Fruit fly (Drosophila melanogaster): ENCODE results near the gene ash2.

Gene ash2

DNA sequence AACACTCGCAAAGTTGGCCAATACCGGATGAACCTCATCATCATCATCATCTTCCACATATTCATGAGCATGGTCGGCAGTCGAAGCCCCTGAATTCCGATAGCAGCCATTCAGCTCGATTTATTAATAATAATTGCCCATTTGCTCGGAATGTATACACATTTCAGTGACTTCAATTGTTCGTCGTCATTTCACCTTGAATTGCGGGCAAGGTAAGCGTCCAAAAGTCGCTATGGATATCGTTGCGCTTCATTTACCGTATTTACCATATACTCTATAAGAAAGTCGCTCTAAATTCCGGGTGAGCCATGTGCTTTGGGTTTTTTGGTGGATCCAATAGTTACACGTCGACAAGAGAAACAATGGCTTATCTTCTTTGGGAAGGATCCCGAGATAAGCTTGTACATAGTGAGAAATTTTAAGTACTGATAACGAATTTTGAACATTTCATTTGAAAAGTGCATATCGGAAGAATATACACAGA lies 23.9 kb upstream of the ash2 start (continued):
- TF ChIP-seq Dll (GFP tag; IDR thresholded peaks at IDR 0.05; ENCODE audit: partially characterized antibody) = no peak
- no peak for TF ChIP-seq TFAM (GFP tag; optimal IDR thresholded peaks at IDR 0.05)
- no peak for TF ChIP-seq schlank (tag; optimal IDR thresholded peaks at IDR 0.05)
- no peak for TF ChIP-seq CG18011 (GFP tag; optimal IDR thresholded peaks at IDR 0.05)
- TF ChIP-seq CG1832 (GFP tag; optimal IDR thresholded peaks at IDR 0.05) = no peak
- TF ChIP-seq br (optimal IDR thresholded peaks at IDR 0.05) = no peak
- peak; percentile 45 for TF ChIP-seq CG12391 (tag; optimal IDR thresholded peaks at IDR 0.05)
- no peak for TF ChIP-seq CG6854 (GFP tag; optimal IDR thresholded peaks at IDR 0.05)
- TF ChIP-seq CG10321 (GFP tag; IDR thresholded peaks at IDR 0.05) = no peak
- TF ChIP-seq Atf-2 (GFP tag; optimal IDR thresholded peaks at IDR 0.05) = peak; percentile 36
- no peak for TF ChIP-seq CG13287 (GFP tag; IDR thresholded peaks at IDR 0.05; ENCODE audit: partially characterized antibody)
- TF ChIP-seq peb (GFP tag; IDR thresholded peaks at IDR 0.05) = no peak
- TF ChIP-seq mam (GFP tag; optimal IDR thresholded peaks at IDR 0.05) = peak; percentile 23
- TF ChIP-seq shn (GFP tag; optimal IDR thresholded peaks at IDR 0.05) = peak; percentile 19
- TF ChIP-seq gsb-n (tag; optimal IDR thresholded peaks at IDR 0.05) = no peak
- peak; percentile 18 for TF ChIP-seq bcd (GFP tag; optimal IDR thresholded peaks at IDR 0.05)
- no peak for TF ChIP-seq ap (GFP tag; IDR thresholded peaks at IDR 0.05)
- no peak for TF ChIP-seq CG16813 (GFP tag; IDR thresholded peaks at IDR 0.05; ENCODE audit: partially characterized antibody)
- TF ChIP-seq run (tag; optimal IDR thresholded peaks at IDR 0.05) = no peak
- no peak for TF ChIP-seq Poxn (GFP tag; IDR thresholded peaks at IDR 0.05)
- peak; percentile 47; the same call in 1 of the 3 replicates for TF ChIP-seq dysf (GFP tag; IDR thresholded peaks at IDR 0.05)
- no peak for TF ChIP-seq CG9817 (tag; optimal IDR thresholded peaks at IDR 0.05)
- peak; percentile 28; the same call in 1 of the 2 replicates for TF ChIP-seq lmd (GFP tag; IDR thresholded peaks at IDR 0.05)
- no peak for TF ChIP-seq CG15073 (GFP tag; optimal IDR thresholded peaks at IDR 0.05)
- no peak for TF ChIP-seq mld (GFP tag; IDR thresholded peaks at IDR 0.05; ENCODE audit: partially characterized antibody)
- no peak for TF ChIP-seq CG15011 (GFP tag; optimal IDR thresholded peaks at IDR 0.05)
- TF ChIP-seq zen2 (GFP tag; IDR thresholded peaks at IDR 0.05; ENCODE audit: partially characterized antibody) = no peak
- TF ChIP-seq CG31365 (tag; optimal IDR thresholded peaks at IDR 0.05) = no peak
- no peak for TF ChIP-seq CG1602 (GFP tag; optimal IDR thresholded peaks at IDR 0.05)
- TF ChIP-seq CG11093 (GFP tag; IDR thresholded peaks at IDR 0.05) = 0 out of 3 replicates have a peak, but pooled peaks have one; percentile 14
- no peak for TF ChIP-seq CG2129 (GFP tag; IDR thresholded peaks at IDR 0.05; ENCODE audit: partially characterized antibody)
- no peak for TF ChIP-seq bbx (GFP tag; IDR thresholded peaks at IDR 0.05; ENCODE audit: partially characterized antibody)
- TF ChIP-seq Gug (GFP tag; IDR thresholded peaks at IDR 0.05) = no peak
- TF ChIP-seq CG6654 (GFP tag; optimal IDR thresholded peaks at IDR 0.05) = no peak
- TF ChIP-seq CG33557 (GFP tag; optimal IDR thresholded peaks at IDR 0.05) = no peak
- no peak for TF ChIP-seq danr (GFP tag; IDR thresholded peaks at IDR 0.05)
- TF ChIP-seq CG12769 (tag; optimal IDR thresholded peaks at IDR 0.05) = no peak
- TF ChIP-seq sima (GFP tag; optimal IDR thresholded peaks at IDR 0.05) = no peak
- no peak for TF ChIP-seq gro (GFP tag; optimal IDR thresholded peaks at IDR 0.05)
- TF ChIP-seq CG7928 (GFP tag; optimal IDR thresholded peaks at IDR 0.05) = no peak
- no peak for TF ChIP-seq Bgb (GFP tag; IDR thresholded peaks at IDR 0.05; ENCODE audit: partially characterized antibody)
- TF ChIP-seq CG14441 (GFP tag; IDR thresholded peaks at IDR 0.05) = peak; percentile 59
- TF ChIP-seq Sin3A (optimal IDR thresholded peaks at IDR 0.05) = no peak
- no peak for TF ChIP-seq repo (GFP tag; optimal IDR thresholded peaks at IDR 0.05)
- no peak for TF ChIP-seq D (optimal IDR thresholded peaks at IDR 0.05)
- TF ChIP-seq D (GFP tag; optimal IDR thresholded peaks at IDR 0.05) = no peak
- TF ChIP-seq NfI (GFP tag; optimal IDR thresholded peaks at IDR 0.05) = peak; percentile 32
- TF ChIP-seq Drgx (GFP tag; IDR thresholded peaks at IDR 0.05) = peak; percentile 43; the same call in 1 of the 2 replicates
- TF ChIP-seq org-1 (GFP tag; optimal IDR thresholded peaks at IDR 0.05) = no peak
- no peak for TF ChIP-seq CG17328 (GFP tag; IDR thresholded peaks at IDR 0.05)
- TF ChIP-seq CG1792 (GFP tag; optimal IDR thresholded peaks at IDR 0.05) = no peak
- TF ChIP-seq zfh2 (GFP tag; optimal IDR thresholded peaks at IDR 0.05) = peak; percentile 46
